Worm (Caenorhabditis elegans): ENCODE results near the gene eef-1G.

- TF ChIP-seq nhr-120 (GFP tag; IDR thresholded peaks at IDR 0.05) = no peak
- TF ChIP-seq ZK185.1 (tag; optimal IDR thresholded peaks at IDR 0.05; ENCODE audit: poor library complexity, severe bottlenecking) = peak; percentile 62
Measured at ce11 chrV:10951655-10952278, 13.8 kb upstream of the eef-1G start, which contains the start of gene F17C11.4.

Measured in whole organism, young adult.